Fruit fly (Drosophila melanogaster): ENCODE data around the gene Ptip.

Gene Ptip

DNA sequence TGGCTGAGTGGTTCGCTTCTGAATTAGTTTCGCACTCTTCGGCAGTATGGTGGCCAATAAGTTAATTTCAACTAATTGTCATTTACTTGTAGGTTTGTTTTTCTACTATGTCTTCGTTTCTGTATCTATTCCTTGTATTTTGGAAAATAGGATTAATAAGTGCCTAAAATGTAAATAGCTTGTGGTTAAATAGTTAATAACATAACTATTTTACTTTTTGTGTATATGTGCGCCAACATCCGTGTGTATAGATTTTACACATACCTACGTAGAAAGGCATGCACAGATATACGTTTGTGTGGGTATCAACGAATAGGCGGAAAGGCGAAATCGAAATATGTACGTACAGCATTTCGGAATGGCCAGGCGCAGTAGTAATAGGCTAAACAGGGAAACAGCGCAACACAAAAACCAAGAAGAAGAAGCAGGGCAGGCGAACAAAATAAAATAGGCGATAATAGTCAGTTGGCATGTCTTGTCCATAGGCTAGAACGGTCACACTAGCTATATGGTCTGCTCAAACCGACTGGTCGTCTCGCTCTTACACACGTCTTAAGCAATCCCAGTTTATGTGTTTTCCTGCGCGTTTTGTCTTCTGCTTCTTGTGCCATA lies 26.3 kb downstream of the Ptip start:
- no peak for TF ChIP-seq noc (tag; optimal IDR thresholded peaks at IDR 0.05)

DNA sequence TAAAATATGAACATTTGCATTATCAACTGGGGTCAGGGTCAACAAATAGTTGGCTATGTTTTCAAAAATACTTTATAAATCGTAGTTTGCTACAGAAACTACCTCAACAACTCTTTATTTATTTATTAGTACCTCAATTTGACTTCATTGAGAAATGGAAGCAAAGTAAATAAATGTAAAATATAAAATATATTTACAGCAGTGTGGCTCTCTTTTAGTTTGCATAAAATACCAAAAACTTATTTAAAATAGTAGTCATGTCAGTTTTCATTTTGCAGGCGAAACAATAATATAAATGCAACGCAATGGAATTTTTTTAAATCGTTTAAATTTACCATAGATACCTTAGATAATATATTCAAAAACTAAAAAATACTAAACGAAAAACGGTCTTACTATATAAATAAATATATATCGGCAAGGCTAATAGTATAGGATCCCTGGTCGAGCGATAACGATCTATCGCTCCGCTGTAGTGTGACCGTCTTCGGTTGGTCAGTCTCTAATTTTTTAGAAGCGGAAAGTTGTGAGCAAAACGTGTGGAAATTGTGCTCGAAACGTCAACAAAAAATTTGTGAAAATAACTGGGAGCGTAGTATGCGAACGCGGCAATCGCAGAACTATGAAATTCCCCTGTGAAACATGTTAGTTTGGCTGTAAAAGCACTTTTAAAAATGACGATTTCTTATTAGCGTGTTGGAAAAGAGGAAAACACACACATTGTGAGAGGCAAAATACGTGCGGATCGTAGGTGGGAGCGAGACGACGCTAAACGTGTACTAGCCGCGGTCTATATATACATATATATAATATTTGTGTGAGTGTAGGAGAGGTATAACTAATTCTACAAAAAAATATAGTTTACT lies 27.0 kb downstream of the Ptip start, which contains the start of the genes Nprl3 and upSET:
Gene Nprl3 (minus strand): TSS at position 223 of the 866 bp plus-strand sequence.
Gene upSET (plus strand): TSS at position 470 of the 866 bp plus-strand sequence.
- TF ChIP-seq noc (tag; optimal IDR thresholded peaks at IDR 0.05) = peak; percentile 4

DNA sequence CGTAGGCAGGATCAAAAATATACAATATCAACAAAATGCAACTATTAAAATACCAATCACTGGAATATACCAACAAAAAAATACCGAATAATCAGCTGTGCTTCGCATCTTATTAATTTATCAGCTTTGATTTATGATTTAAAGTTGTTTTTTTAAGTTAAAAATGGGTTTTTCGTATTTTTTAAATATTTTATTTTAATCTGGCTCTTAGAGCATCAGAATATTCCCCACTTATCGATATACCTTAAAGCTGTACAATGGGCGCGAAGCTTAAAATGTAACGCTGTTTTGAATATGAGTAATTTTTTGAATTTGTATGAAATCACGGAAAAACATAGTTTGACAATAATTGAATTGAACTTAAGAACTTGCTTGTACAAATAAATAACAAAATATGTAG lies 29.7 kb downstream of the Ptip start, which contains the start of gene CG17359:
Gene CG17359 (minus strand): TSS at position 48 of the 400 bp plus-strand sequence.
- no peak for TF ChIP-seq noc (tag; optimal IDR thresholded peaks at IDR 0.05)

DNA sequence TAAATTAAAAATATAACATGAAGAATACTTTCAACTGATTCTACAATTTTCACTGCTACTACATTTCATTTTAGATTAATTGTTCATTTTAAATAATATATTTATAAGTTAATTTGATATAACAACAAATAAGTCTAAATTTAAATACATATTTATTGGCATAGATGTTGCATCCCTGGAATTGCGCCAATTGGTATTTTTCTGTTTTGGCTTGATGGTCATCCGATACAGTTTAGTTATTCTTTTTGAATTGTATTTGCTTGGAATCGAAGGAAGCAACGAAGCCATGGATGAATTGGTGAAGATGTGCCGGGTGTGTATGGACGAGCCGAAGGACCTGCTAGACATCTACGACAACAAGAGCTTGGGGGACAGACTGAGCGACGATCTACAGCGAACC lies 31.9 kb downstream of the Ptip start, which contains the start of gene CG17361:
Gene CG17361 (plus strand): TSS at position 200 of the 400 bp plus-strand sequence.
- TF ChIP-seq noc (tag; optimal IDR thresholded peaks at IDR 0.05) = no peak

DNA sequence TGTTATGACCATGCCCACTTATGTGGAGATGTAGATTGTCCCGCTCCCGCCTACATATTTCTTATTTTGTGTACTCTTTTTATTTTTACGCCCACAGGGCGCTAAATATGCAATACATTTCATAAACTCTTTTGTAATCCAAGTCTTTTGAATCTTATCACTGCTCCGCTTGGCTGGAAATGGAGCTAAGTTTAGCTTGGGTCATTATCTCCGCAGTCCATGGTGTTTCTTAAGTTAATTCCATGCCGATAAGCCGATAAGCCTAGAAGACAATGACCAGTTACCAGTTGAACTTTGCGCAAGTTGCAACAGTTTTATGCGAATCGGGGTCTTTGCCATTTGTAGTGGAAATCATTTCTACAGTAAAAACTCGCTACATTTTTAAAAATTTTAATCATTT lies 32.5 kb downstream of the Ptip start:
- TF ChIP-seq noc (tag; optimal IDR thresholded peaks at IDR 0.05) = no peak

DNA sequence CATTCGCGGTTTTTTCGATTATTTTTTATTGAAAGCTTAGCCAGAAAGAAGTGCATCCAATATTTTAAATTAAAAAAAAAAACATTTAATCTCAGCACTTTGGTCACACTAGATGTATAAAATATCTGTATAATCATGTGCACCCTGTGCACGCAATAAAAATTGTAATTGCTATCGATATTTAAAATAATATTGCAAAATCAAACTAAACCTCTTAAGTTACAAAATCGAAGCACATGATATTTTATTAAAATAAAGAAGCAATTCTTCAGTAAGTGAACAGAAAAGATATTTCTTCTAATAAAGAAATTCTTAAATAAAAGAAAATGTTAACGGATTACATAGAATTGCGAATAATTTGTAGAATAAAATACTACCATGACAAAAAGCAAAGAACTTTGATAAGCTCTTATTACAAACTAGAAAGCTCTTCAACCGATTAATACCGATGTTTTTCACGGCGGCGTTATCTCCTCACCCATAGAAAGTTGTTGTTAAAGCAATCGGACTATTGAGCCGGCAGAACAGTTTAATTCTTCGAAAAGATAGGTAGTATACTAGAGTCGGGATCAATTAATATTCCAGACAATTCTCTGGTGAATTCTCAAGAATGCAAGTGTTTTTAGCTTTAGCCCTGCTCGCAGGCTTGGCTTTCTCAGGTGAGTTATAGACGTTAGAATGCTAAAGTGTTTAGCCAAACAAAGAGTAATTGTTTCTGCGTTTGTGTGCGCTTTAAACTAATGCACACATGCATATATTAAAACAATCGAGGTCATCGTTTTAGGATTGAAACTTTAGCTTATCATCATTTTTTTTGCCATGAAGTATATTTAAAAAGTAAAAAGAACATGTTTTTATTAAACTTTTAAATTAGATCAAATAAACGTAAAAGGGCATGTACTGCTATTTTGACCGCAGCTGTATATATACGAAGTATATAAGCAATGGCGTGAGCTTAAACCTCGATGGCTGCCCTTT lies 34.9 kb downstream of the Ptip start, which contains the start of gene CtsK1:
Gene CtsK1 (plus strand): TSS at position 490 of the 978 bp plus-strand sequence.
- peak; percentile 55 for TF ChIP-seq noc (tag; optimal IDR thresholded peaks at IDR 0.05)

DNA sequence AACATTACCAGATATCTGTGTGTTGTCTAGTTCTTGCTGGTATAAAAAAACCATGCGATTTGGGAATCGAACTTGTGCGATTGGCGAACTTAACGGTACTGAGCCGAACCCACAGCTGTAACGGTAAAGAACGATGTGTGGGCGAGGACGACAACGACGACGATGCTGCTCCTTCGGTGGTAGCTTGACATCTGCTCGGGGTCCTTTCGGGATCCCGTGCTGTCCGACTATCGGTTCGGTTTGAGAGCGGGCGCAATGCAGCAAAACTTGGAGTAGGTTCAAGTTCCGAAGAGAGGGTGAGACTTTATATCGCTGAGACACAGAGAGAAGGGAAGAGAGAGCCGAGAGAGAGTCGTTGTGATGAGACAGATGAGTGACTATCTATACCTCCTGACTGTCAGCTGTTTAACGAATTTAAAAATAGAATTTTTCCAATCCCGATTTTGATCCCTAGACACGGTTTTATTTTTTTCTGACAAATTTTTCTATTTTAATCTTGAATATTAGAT lies 35.6 kb downstream of the Ptip start, which contains the start of gene CG17364:
Gene CG17364 (minus strand): TSS at position 168 of the 509 bp plus-strand sequence.
- no peak for TF ChIP-seq noc (tag; optimal IDR thresholded peaks at IDR 0.05)

DNA sequence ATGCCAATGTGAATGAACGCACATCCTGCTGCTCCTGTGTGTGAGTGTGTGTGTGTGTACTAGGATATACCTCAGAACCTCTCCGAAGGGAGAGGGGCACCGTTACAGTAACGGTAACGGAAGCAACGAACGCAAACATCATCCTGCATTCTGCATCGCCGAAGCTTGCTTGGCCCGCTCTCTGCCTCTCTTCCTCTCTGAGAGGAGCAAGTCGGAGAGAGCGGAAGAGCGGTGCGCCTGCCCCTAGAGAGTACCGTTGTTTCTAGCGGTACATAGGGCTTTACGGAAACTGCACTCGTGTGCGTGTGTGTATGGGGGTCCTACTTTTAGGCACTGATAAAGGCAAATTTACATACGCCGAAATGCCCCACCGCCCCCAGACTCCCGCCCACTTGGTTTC lies 37.6 kb downstream of the Ptip start:
- no peak for TF ChIP-seq noc (tag; optimal IDR thresholded peaks at IDR 0.05)

DNA sequence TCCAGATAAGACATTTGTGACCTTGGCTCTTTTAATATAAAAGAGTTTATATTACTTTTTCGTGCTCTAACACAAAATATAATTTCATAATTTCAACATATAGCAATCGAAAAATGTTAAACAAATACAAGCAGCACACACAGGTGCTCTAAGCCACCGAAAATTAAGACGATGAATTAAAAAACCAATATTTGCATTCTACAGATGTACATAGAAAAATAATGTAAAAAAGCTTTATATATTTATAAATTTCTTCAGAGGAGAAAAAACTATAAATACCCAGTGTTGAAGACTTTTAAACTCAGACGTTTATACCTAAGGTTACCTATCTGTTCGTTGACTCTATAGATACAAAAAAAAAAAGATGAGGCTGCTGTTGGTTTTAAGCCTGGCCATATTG lies 41.3 kb downstream of the Ptip start, which contains the start of gene CG9040:
Gene CG9040 (plus strand): TSS at position 301 of the 400 bp plus-strand sequence.
- TF ChIP-seq noc (tag; optimal IDR thresholded peaks at IDR 0.05) = no peak

DNA sequence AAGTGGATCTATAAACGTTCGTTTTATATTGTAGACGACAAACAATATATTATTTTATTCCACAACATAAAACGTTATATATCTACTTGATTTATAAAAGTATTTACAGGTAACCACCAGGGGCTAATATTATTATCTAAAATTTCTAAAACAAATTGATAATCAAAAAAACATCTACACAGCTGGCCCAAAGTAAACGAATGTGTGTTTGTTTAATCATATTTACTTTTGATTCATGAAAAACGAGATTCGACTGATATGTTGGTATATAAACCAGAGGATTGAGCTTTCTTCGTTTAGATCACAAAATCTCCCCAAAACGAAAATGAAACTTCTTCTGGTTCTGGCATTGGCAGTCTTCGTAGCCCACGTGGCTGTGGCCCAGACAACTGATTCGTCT lies 42.6 kb downstream of the Ptip start, which contains the start of gene CG17362:
Gene CG17362 (plus strand): TSS at position 291 of the 400 bp plus-strand sequence.
- no peak for TF ChIP-seq noc (tag; optimal IDR thresholded peaks at IDR 0.05)

DNA sequence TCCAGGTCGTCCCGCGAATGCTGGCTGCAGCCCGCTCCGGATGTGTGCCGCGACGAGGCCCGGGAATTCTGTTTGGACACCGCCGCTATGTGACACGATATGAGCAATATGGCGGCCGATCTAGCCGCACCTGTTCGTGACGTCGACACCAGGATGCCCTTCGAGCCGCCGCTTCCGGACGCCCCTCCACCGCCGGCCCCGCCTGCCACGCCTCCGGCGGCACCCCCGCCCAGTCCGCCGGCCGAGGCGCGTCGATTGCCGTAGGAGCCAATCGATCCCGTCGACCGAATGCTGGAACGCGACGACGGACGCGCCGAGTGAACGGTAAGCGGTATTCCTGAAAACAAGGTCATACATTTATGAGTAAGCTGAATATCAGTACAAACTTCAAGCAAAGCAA lies 46.4 kb downstream of the Ptip start:
- no peak for TF ChIP-seq noc (tag; optimal IDR thresholded peaks at IDR 0.05)

DNA sequence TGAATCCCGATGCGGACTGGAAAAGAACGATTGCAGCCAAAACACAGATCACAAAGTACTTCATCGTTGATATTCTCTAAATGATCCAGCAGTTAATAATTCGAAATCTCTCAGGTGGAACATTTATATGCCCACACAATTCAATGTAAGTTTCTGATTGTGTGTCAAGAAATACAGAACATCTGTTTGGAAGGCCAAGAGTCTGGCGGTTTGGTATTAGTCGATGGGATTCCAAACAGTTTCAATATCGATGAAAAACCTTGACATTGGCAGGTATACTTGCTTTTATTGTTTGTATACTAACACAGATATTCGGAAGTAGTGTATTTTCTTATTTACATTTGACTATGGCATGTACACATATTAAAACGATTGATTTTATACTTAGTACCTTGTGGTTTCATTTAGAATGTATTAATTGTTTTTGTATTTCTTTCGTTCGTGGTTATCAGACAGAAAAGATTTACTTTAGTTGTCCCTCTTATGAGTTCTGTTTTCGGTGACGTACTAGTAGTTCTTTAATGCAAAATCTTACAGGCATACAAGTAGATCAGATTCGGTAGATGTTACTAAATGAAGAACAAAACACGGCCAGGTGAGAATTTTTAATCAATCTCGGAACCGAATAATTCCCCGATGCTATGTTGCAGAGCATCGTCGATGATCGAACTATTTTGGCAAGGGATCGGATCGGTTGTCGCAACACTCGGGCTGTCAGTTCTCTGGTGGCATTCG lies 55.4 kb downstream of the Ptip start, which contains the start of the genes CG13738 and Hsc70-1:
Gene CG13738 (minus strand): TSS at position 101 of the 735 bp plus-strand sequence.
Gene Hsc70-1 (plus strand): TSS at position 685 of the 735 bp plus-strand sequence.
- no peak for TF ChIP-seq noc (tag; optimal IDR thresholded peaks at IDR 0.05)

Measured in whole organism, larva.